Worm (Caenorhabditis elegans): ENCODE measurements around the gene atg-9.

atg-9 gene

DNA sequence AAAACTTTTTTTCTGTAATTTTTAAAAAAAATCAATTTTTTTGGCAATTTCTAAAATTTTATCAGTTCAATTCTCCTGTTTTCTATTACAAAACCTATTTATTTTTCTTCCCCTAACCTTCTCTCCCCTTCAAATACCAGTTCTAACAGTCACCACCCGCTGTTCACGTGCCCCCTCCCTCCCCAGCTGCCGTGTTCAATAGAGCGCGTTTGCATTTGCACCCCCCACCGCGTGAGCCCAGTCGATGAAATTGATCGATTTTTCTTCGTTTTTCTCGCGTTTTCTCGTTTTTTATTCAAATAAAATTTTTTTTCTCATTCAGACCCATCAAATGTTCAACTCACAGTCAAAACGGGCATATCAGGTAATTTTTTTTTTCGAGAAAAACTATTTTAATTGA, at the start of gene atg-9 (continued):
- TF ChIP-seq ctbp-1 (GFP tag; IDR thresholded peaks at IDR 0.05) = peak; percentile 54
- no peak for TF ChIP-seq lir-3 (tag; optimal IDR thresholded peaks at IDR 0.05)
- TF ChIP-seq vab-7 (GFP tag; IDR thresholded peaks at IDR 0.05) = peak; percentile 51; the same call in 1 of the 2 replicates
- 0 out of 2 replicates have a peak, but pooled peaks have one; percentile 23 for TF ChIP-seq php-3 (GFP tag; IDR thresholded peaks at IDR 0.05)
- no peak for TF ChIP-seq F44E2.7 (GFP tag; IDR thresholded peaks at IDR 0.05)
- no peak for TF ChIP-seq duxl-1 (tag; optimal IDR thresholded peaks at IDR 0.05; ENCODE audit: poor library complexity)
- no peak for TF ChIP-seq ZK546.5 (tag; optimal IDR thresholded peaks at IDR 0.05)
- peak; percentile 83 for TF ChIP-seq mxl-3 (GFP tag; optimal IDR thresholded peaks at IDR 0.05)
- TF ChIP-seq ztf-7 (tag; optimal IDR thresholded peaks at IDR 0.05) = peak; percentile 53
- TF ChIP-seq sdz-12 (GFP tag; optimal IDR thresholded peaks at IDR 0.05) = no peak
- no peak for TF ChIP-seq aly-2 (tag; optimal IDR thresholded peaks at IDR 0.05)
- TF ChIP-seq F49E8.2 (tag; optimal IDR thresholded peaks at IDR 0.05; ENCODE audit: borderline replicate concordance) = no peak
- peak; percentile 58; the same call in 1 of the 2 replicates for TF ChIP-seq mxl-2 (GFP tag; conservative IDR thresholded peaks at IDR 0.05)
- TF ChIP-seq mep-1 (tag; optimal IDR thresholded peaks at IDR 0.05) = peak; percentile 84
- TF ChIP-seq dve-1 (tag; optimal IDR thresholded peaks at IDR 0.05; ENCODE audit: insufficient read depth) = peak; percentile 85
- TF ChIP-seq snpc-4 (tag; optimal IDR thresholded peaks at IDR 0.05) = no peak
- TF ChIP-seq zfp-2 (tag; optimal IDR thresholded peaks at IDR 0.05) = no peak
- TF ChIP-seq lin-39 (tag; optimal IDR thresholded peaks at IDR 0.05) = no peak
- TF ChIP-seq egl-43 (GFP tag; IDR thresholded peaks at IDR 0.05) = no peak
- TF ChIP-seq Y5F2A.4 (GFP tag; optimal IDR thresholded peaks at IDR 0.05) = no peak
- peak; percentile 64 for TF ChIP-seq dpl-1 (GFP tag; optimal IDR thresholded peaks at IDR 0.05)
- TF ChIP-seq mdl-1 (tag; optimal IDR thresholded peaks at IDR 0.05) = peak; percentile 71 to 96
- peak; percentile 46; the same call in 1 of the 2 replicates for TF ChIP-seq T26A8.4 (GFP tag; IDR thresholded peaks at IDR 0.05)
- TF ChIP-seq dmd-8 (GFP tag; IDR thresholded peaks at IDR 0.05) = no peak
- no peak for TF ChIP-seq F10B5.3 (tag; optimal IDR thresholded peaks at IDR 0.05)
- no peak for TF ChIP-seq ces-1 (GFP tag; optimal IDR thresholded peaks at IDR 0.05)
- no peak for TF ChIP-seq unc-62 (GFP tag; optimal IDR thresholded peaks at IDR 0.05 in 1 of 2)
- TF ChIP-seq unc-62 (tag; optimal IDR thresholded peaks at IDR 0.05) = no peak
- no peak for TF ChIP-seq lin-29 (GFP tag; IDR thresholded peaks at IDR 0.05)
- TF ChIP-seq hlh-30 (tag; optimal IDR thresholded peaks at IDR 0.05; ENCODE audit: insufficient read depth) = peak; percentile 99
- peak; percentile 63; the same call in 1 of the 2 replicates for TF ChIP-seq pha-4 (GFP tag; IDR thresholded peaks at IDR 0.05)
- TF ChIP-seq pha-4 (tag; optimal IDR thresholded peaks at IDR 0.05) = no peak
- no peak for TF ChIP-seq mdt-29 (GFP tag; IDR thresholded peaks at IDR 0.05)
- no peak for TF ChIP-seq ceh-28 (tag; optimal IDR thresholded peaks at IDR 0.05)
- TF ChIP-seq set-16 (GFP tag; IDR thresholded peaks at IDR 0.05) = peak; percentile 27; the same call in 1 of the 2 replicates
- no peak for TF ChIP-seq daf-12 (tag; optimal IDR thresholded peaks at IDR 0.05)
- no peak for TF ChIP-seq nhr-48 (tag; optimal IDR thresholded peaks at IDR 0.05)
- TF ChIP-seq fkh-10 (GFP tag; optimal IDR thresholded peaks at IDR 0.05) = no peak
- TF ChIP-seq hmg-1.1 (GFP tag; IDR thresholded peaks at IDR 0.05) = peak; percentile 77
- peak; percentile 99 for TF ChIP-seq aha-1 (tag)
- TF ChIP-seq nhr-76 (tag; optimal IDR thresholded peaks at IDR 0.05) = no peak
- TF ChIP-seq ceh-32 (tag; optimal IDR thresholded peaks at IDR 0.05; ENCODE audit: poor library complexity) = no peak
- no peak for TF ChIP-seq madf-5 (GFP tag; IDR thresholded peaks at IDR 0.05)
- TF ChIP-seq dmd-6 (GFP tag; IDR thresholded peaks at IDR 0.05) = peak; percentile 61
- TF ChIP-seq lsy-2 (tag; optimal IDR thresholded peaks at IDR 0.05) = peak in 1 of 2 experiments; percentile 74
- no peak for TF ChIP-seq nhr-42 (GFP tag; IDR thresholded peaks at IDR 0.05)
- no peak for TF ChIP-seq tra-1 (GFP tag; IDR thresholded peaks at IDR 0.05)
- no peak for TF ChIP-seq daf-8 (GFP tag; IDR thresholded peaks at IDR 0.05)
- TF ChIP-seq F37D6.2 (tag; optimal IDR thresholded peaks at IDR 0.05) = no peak
- no peak for TF ChIP-seq egl-27 (tag; optimal IDR thresholded peaks at IDR 0.05)
- no peak for TF ChIP-seq attf-4 (tag; optimal IDR thresholded peaks at IDR 0.05)
- no peak for TF ChIP-seq jun-1 (tag; optimal IDR thresholded peaks at IDR 0.05)

Data from whole organism, L4 larva.